Worm (Caenorhabditis elegans) whole organism, midembryonic: ENCODE measurements around the gene R07E5.4.

Experiments used
- T22C8.4 ChIP-seq: fragments of 200-800 bp; sonication (Bioruptor generic); IDR thresholded peaks from 2 replicates; pipeline ENCODE4 v1.3.6; 2022; ENCODE audit warnings: missing genetic modification characterization, missing compliant biosample characterization
- cog-1 ChIP-seq: sonication (generic microtip); optimal IDR thresholded peaks from 2 replicates; lab custom pipeline; 2016; ENCODE audit warnings: missing genetic modification characterization, missing compliant biosample characterization
- flt-1 ChIP-seq: fragments of 200-800 bp; sonication (Bioruptor generic); IDR thresholded peaks from 2 replicates; pipeline ENCODE4 v1.3.6; 2022; ENCODE audit warnings: missing genetic modification characterization, missing compliant biosample characterization
- klf-2 ChIP-seq: fragments of 200-800 bp; sonication (Bioruptor generic); conservative IDR thresholded peaks from 2 replicates; pipeline ENCODE4 v1.3.6; 2022; ENCODE audit warnings: missing genetic modification reagents, missing genetic modification characterization, missing compliant biosample characterization
- med-1 ChIP-seq: sonication (generic microtip); optimal IDR thresholded peaks from 2 replicates; lab custom pipeline; 2017; ENCODE audit warnings: missing genetic modification characterization, mild to moderate bottlenecking, missing compliant biosample characterization, antibody characterized with exemption, missing genetic modification reagents; ENCODE audit not compliant: insufficient read depth
- ref-1 ChIP-seq: fragments of 200-800 bp; sonication (Bioruptor generic); conservative IDR thresholded peaks from 2 replicates; pipeline ENCODE4 v1.3.6; 2022; ENCODE audit warnings: missing genetic modification reagents, missing genetic modification characterization, missing compliant biosample characterization
- tab-1 ChIP-seq: fragments of 200-800 bp; sonication (Bioruptor generic); IDR thresholded peaks from 2 replicates; pipeline ENCODE4 v1.3.6; 2022; ENCODE audit warnings: missing genetic modification characterization, missing compliant biosample characterization
- ztf-23 ChIP-seq: fragments of 200-800 bp; sonication (Bioruptor generic); IDR thresholded peaks from 2 replicates; pipeline ENCODE4 v1.3.6; 2022; ENCODE audit warnings: missing genetic modification reagents, missing genetic modification characterization, missing compliant biosample characterization
- ztf-29 ChIP-seq: fragments of 200-800 bp; sonication (Bioruptor generic); IDR thresholded peaks from 2 replicates; pipeline ENCODE4 v1.3.6; 2022; ENCODE audit warnings: missing genetic modification reagents, missing genetic modification characterization, missing compliant biosample characterization

The R07E5.4 gene

DNA sequence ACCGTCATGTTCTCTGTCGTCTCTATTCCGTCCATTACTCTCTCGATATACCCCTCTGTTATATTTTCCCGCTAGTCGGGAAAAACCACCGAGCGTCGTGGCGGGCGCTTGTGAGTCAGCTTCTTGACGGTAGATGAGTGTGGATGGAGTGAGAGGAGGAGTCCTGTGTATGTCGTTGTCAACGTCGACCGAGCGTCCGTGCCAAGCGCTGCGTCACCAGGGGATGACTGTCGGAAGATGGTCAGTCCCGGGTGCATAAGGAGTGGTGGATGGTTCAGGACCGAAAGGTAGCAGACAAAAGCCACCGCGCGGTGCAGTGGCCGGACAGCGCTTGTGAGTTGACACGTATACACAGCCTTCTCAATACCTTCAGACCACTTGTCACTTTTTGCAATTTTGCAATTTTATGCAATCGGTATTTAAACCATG, 25.2 kb upstream of the R07E5.4 start:
- TF ChIP-seq ztf-29 (GFP tag; lab: Robert Waterston, UW) (0 out of 2 replicates have a peak, but pooled peaks have one; percentile 56), flt-1 (GFP tag; lab: Robert Waterston, UW) (peak; percentile 93), ztf-23 (GFP tag; lab: Robert Waterston, UW) (peak; percentile 85), klf-2 (0 out of 2 replicates have a peak, but pooled peaks have one; percentile 62), ref-1 (GFP tag; lab: Robert Waterston, UW) (peak; percentile 63), T22C8.4 (GFP tag; lab: Robert Waterston, UW) (peak; percentile 66; the same call in 1 of the 2 replicates), tab-1 (peak; percentile 87), cog-1 (tag; lab: Kevin White, UChicago) (peak; percentile 27)

ce11 chrIII:4370585-4370984, 24.0 kb upstream of the R07E5.4 start, which contains the start of gene ckb-3:
ckb-3 (plus strand) TSS chrIII:4370885.
- no peak for TF ChIP-seq klf-2
- TF ChIP-seq ztf-29 (GFP tag; lab: Robert Waterston, UW), result no peak
- no peak for TF ChIP-seq ztf-23 (GFP tag; lab: Robert Waterston, UW)

DNA sequence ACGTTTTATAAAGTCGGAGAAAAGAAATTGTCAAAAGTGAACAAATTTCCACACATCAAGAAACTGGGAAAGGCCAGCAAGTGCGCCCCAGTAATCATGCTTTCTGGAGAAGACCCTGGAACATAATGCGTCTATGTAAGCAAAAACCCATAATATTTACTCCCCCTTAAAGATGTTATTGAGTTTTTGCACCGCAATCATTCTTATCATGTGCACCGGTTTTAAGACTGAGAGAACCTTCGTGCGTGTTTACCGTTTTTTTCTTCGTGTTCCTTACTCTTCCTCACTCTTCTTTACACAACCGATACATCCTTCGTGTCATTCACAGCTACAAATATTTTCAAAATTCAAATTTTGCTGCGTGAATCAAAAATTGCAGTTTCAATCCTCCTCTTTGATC, 21.7 kb upstream of the R07E5.4 start:
- TF ChIP-seq ztf-29 (GFP tag; lab: Robert Waterston, UW) (no peak), T22C8.4 (GFP tag; lab: Robert Waterston, UW) (no peak), tab-1 (no peak), med-1 (GFP tag; lab: Kevin White, UChicago) (no peak), ztf-23 (GFP tag; lab: Robert Waterston, UW) (no peak), klf-2 (no peak), ref-1 (GFP tag; lab: Robert Waterston, UW) (no peak), flt-1 (GFP tag; lab: Robert Waterston, UW) (no peak), cog-1 (tag; lab: Kevin White, UChicago) (no peak)

DNA sequence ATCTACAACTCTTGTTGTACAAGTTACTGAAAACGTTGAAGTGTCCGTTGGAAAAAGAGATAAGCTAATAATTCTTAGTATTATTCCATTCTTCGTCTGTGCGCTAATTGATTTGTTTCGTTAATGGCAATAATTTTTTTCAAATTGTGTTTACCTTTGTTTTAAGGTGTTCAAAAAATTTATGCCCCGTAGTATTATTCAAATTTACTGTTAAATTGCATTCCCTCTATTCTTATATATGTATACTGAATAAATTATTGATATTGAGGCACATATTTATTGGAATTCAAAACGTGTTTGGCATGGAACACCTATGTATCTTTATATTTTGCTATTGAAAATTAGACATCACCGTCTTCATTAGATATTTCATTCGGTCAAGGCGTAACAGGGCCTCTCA, 19.7 kb upstream of the R07E5.4 start, which contains the start of gene pals-26:
Gene pals-26 (plus strand): TSS at position 301 of the 400 bp plus-strand sequence.
- TF ChIP-seq T22C8.4 (GFP tag; lab: Robert Waterston, UW) (no peak), tab-1 (no peak), ztf-29 (GFP tag; lab: Robert Waterston, UW) (no peak), ref-1 (GFP tag; lab: Robert Waterston, UW) (no peak), cog-1 (tag; lab: Kevin White, UChicago) (no peak), med-1 (GFP tag; lab: Kevin White, UChicago) (no peak)

- peak; percentile 83 for TF ChIP-seq ztf-23 (GFP tag; lab: Robert Waterston, UW)
- peak; percentile 42 for TF ChIP-seq T22C8.4 (GFP tag; lab: Robert Waterston, UW)
- peak; percentile 91 for TF ChIP-seq flt-1 (GFP tag; lab: Robert Waterston, UW)
- TF ChIP-seq tab-1, result peak; percentile 83
- TF ChIP-seq cog-1 (tag; lab: Kevin White, UChicago), result peak; percentile 56
- peak; percentile 66 for TF ChIP-seq klf-2
- peak; percentile 83 for TF ChIP-seq ztf-29 (GFP tag; lab: Robert Waterston, UW)
- TF ChIP-seq ref-1 (GFP tag; lab: Robert Waterston, UW), result peak; percentile 50; the same call in 1 of the 2 replicates
- peak; percentile 5 for TF ChIP-seq med-1 (GFP tag; lab: Kevin White, UChicago)
These were observed 15.8 kb upstream of the R07E5.4 start for ce11 chrIII:4378600-4379293.

DNA sequence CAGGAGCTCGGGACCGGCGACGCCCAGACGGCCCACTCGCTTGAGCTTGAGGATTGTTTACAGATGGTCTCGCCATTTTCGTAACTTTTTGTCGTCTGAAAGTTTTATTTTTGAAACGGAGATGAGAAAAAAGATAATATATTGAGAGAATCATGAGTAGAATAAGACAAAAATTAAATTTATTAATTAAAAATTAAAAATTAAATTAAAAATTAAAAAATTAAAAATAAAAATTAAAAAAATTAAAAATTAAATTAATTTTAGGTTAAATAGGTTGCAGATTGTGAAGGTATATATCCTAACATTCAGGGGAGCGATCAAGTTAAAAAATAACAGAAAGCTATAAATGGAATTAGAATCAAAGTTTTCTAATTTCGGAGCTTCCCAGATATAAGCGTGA, 14.9 kb upstream of the R07E5.4 start, which contains the start of gene B0284.3:
Gene B0284.3 (minus strand): TSS at position 101 of the 400 bp plus-strand sequence.
- TF ChIP-seq ztf-23 (GFP tag; lab: Robert Waterston, UW) (no peak), ref-1 (GFP tag; lab: Robert Waterston, UW) (no peak), T22C8.4 (GFP tag; lab: Robert Waterston, UW) (no peak), cog-1 (tag; lab: Kevin White, UChicago) (no peak), klf-2 (no peak), tab-1 (no peak), ztf-29 (GFP tag; lab: Robert Waterston, UW) (no peak)

DNA sequence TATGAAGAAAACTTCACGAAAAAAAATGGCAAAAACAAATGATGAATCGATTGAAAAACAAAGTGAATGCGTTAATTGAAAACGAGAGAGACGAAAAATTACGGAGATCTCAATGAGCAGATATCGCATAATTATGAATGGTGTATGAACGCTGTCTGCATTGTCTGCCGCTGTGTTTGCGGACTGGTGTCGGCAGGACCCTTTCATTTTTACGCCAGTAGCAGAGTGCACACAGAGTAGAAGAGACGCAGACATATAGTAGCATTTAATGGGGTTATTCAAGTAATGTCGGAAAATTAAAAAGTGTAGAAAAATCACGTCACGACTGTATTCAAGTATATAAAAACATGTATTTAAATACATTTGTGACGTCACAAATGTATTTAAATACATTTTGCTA, 13.8 kb upstream of the R07E5.4 start:
- peak; percentile 11 for TF ChIP-seq cog-1 (tag; lab: Kevin White, UChicago)
- no peak for TF ChIP-seq ztf-29 (GFP tag; lab: Robert Waterston, UW)

- TF ChIP-seq flt-1 (GFP tag; lab: Robert Waterston, UW) (no peak), ztf-23 (GFP tag; lab: Robert Waterston, UW) (no peak), cog-1 (tag; lab: Kevin White, UChicago) (no peak), tab-1 (no peak), med-1 (GFP tag; lab: Kevin White, UChicago) (no peak), ref-1 (GFP tag; lab: Robert Waterston, UW) (no peak), klf-2 (no peak), T22C8.4 (GFP tag; lab: Robert Waterston, UW) (no peak), ztf-29 (GFP tag; lab: Robert Waterston, UW) (no peak)
These were observed 13.3 kb upstream of the R07E5.4 start, which contains the start of gene pals-27 for ce11 chrIII:4381343-4381742. pals-27 (plus strand) TSS chrIII:4381643.

DNA sequence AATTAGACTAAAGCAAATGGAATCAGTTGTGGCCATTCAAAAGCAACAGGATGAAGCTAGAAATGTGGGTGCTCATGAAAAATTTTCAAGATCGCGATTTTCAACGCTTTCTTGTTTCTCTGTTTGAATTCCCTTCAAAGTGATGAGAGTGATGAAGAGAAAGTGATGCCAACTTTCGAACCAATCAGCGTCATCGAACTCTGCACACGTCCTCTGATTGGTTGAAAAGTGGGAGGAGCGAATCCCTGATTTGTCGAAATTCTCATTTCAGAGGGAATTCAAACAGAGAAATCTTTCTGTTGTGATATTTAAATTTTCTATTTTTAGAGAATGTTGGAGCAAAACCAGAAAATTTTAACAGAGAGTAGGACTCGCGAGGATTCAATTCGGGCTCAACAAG, 12.5 kb upstream of the R07E5.4 start:
- TF ChIP-seq T22C8.4 (GFP tag; lab: Robert Waterston, UW) (no peak), ztf-29 (GFP tag; lab: Robert Waterston, UW) (no peak), flt-1 (GFP tag; lab: Robert Waterston, UW) (no peak), med-1 (GFP tag; lab: Kevin White, UChicago) (no peak), ref-1 (GFP tag; lab: Robert Waterston, UW) (no peak), cog-1 (tag; lab: Kevin White, UChicago) (no peak), tab-1 (no peak), ztf-23 (GFP tag; lab: Robert Waterston, UW) (no peak), klf-2 (no peak)
